Worm (Caenorhabditis elegans) whole organism, late embryonic: ENCODE measurements around the gene C14B4.2.
"Not testable (repeated sequence)": the region's sequence is repeated elsewhere in the genome, so short reads cannot be mapped to it uniquely, and the experiment has no call there.

Experiments
- C08G9.2 ChIP-seq: sonication (generic microtip); optimal IDR thresholded peaks from 2 replicates; lab custom pipeline; 2016; ENCODE audit warnings: mild to moderate bottlenecking, missing genetic modification characterization, moderate library complexity, missing compliant biosample characterization
- C38D4.7 ChIP-seq: fragments of 200-800 bp; sonication (Bioruptor generic); optimal IDR thresholded peaks from 2 replicates; lab custom pipeline; 2018; ENCODE audit warnings: mild to moderate bottlenecking, missing genetic modification characterization, moderate library complexity, missing compliant biosample characterization
- F13H6.1 ChIP-seq: sonication (generic microtip); optimal IDR thresholded peaks from 2 replicates; lab custom pipeline; 2016; ENCODE audit warnings: missing genetic modification characterization, missing compliant biosample characterization
- T23F11.4 ChIP-seq: fragments of 200-800 bp; sonication (Bioruptor generic); optimal IDR thresholded peaks from 2 replicates; lab custom pipeline; 2018; ENCODE audit warnings: mild to moderate bottlenecking, missing genetic modification characterization, missing compliant biosample characterization
- Y22D7AL.16 ChIP-seq: sonication (generic microtip); optimal IDR thresholded peaks from 2 replicates; lab custom pipeline; 2016; ENCODE audit warnings: missing genetic modification characterization, missing compliant biosample characterization
- ama-1 ChIP-seq: fragments of 150-350 bp; optimal IDR thresholded peaks from 2 replicates; lab custom pipeline; 2014
- ceh-18 ChIP-seq: sonication (generic microtip); optimal IDR thresholded peaks from 2 replicates; lab custom pipeline; 2016; ENCODE audit warnings: missing genetic modification characterization, missing compliant biosample characterization
- ceh-34 ChIP-seq: sonication (generic microtip); optimal IDR thresholded peaks from 2 replicates; lab custom pipeline; 2016; ENCODE audit warnings: mild to moderate bottlenecking, missing genetic modification characterization, missing compliant biosample characterization
- ceh-45 ChIP-seq: fragments of 200-800 bp; sonication (Bioruptor generic); IDR thresholded peaks from 2 replicates; pipeline ENCODE4 v1.3.6; 2022; ENCODE audit warnings: missing genetic modification reagents, missing genetic modification characterization, missing compliant biosample characterization
- ceh-6 ChIP-seq: fragments of 200-800 bp; sonication (Bioruptor generic); optimal IDR thresholded peaks from 2 replicates; lab custom pipeline; 2018; ENCODE audit warnings: mild to moderate bottlenecking, missing genetic modification characterization, missing compliant biosample characterization
- ceh-9 ChIP-seq: sonication (generic microtip); optimal IDR thresholded peaks from 2 replicates; lab custom pipeline; 2016; ENCODE audit warnings: mild to moderate bottlenecking, missing genetic modification characterization, inconsistent platforms, missing compliant biosample characterization
- dmd-4 ChIP-seq: sonication (generic microtip); optimal IDR thresholded peaks from 2 replicates; lab custom pipeline; 2016; ENCODE audit warnings: borderline replicate concordance, missing genetic modification characterization, missing compliant biosample characterization
- dve-1 ChIP-seq: sonication (generic microtip); optimal IDR thresholded peaks from 2 replicates; lab custom pipeline; 2017; ENCODE audit warnings: antibody characterized with exemption, mild to moderate bottlenecking, missing genetic modification characterization, missing compliant biosample characterization
- elt-4 ChIP-seq: sonication (generic microtip); optimal IDR thresholded peaks from 2 replicates; lab custom pipeline; 2016; ENCODE audit warnings: missing genetic modification characterization, missing compliant biosample characterization
- ets-4 ChIP-seq: sonication (generic microtip); optimal IDR thresholded peaks from 2 replicates; lab custom pipeline; 2016; ENCODE audit warnings: missing genetic modification characterization, missing compliant biosample characterization
- eyg-1 ChIP-seq: sonication (generic microtip); optimal IDR thresholded peaks from 2 replicates; lab custom pipeline; 2016; ENCODE audit warnings: missing genotype, missing genetic modification characterization, missing compliant biosample characterization
- fax-1 ChIP-seq: sonication (generic microtip); optimal IDR thresholded peaks from 2 replicates; lab custom pipeline; 2016; ENCODE audit warnings: missing genotype, missing genetic modification characterization, missing compliant biosample characterization
- fkh-10 ChIP-seq: fragments of 150-350 bp; optimal IDR thresholded peaks from 2 replicates; lab custom pipeline; 2014; ENCODE audit warnings: missing biosample characterization, missing genetic modification reagents, missing genetic modification characterization
- fkh-6 ChIP-seq: sonication (generic microtip); optimal IDR thresholded peaks from 2 replicates; lab custom pipeline; 2016; ENCODE audit warnings: missing genetic modification characterization, missing compliant biosample characterization
- gmeb-2 ChIP-seq: sonication (generic microtip); optimal IDR thresholded peaks from 2 replicates; lab custom pipeline; 2016; ENCODE audit warnings: missing genetic modification characterization, inconsistent platforms, missing compliant biosample characterization
- hlh-15 ChIP-seq: sonication (generic microtip); optimal IDR thresholded peaks from 2 replicates; lab custom pipeline; 2016; ENCODE audit warnings: missing genetic modification characterization, missing compliant biosample characterization
- hlh-30 ChIP-seq: sonication (generic microtip); optimal IDR thresholded peaks from 2 replicates; lab custom pipeline; 2017; ENCODE audit warnings: antibody characterized with exemption, missing genetic modification characterization, missing compliant biosample characterization; ENCODE audit not compliant: insufficient read depth
- lin-11 ChIP-seq: fragments of 200-800 bp; sonication (Bioruptor generic); optimal IDR thresholded peaks from 2 replicates; lab custom pipeline; 2018; ENCODE audit warnings: mild to moderate bottlenecking, missing genetic modification characterization, missing compliant biosample characterization
- nhr-232 ChIP-seq: sonication (generic microtip); optimal IDR thresholded peaks from 2 replicates; lab custom pipeline; 2016; ENCODE audit warnings: missing genetic modification characterization, missing compliant biosample characterization
- odd-2 ChIP-seq: sonication (generic microtip); optimal IDR thresholded peaks from 2 replicates; lab custom pipeline; 2017; ENCODE audit warnings: antibody characterized with exemption, mild to moderate bottlenecking, missing genetic modification characterization, missing compliant biosample characterization
- pag-3 ChIP-seq: sonication (generic microtip); optimal IDR thresholded peaks from 2 replicates; lab custom pipeline; 2016; ENCODE audit warnings: missing compliant biosample characterization, missing genetic modification characterization, borderline replicate concordance
- pha-4 ChIP-seq: fragments of 150-350 bp; optimal IDR thresholded peaks from 2 replicates; lab custom pipeline; 2018; ENCODE audit warnings: missing biosample characterization, missing genetic modification reagents, missing genetic modification characterization
- pqm-1 ChIP-seq: sonication (generic microtip); optimal IDR thresholded peaks from 2 replicates; lab custom pipeline; 2016; ENCODE audit warnings: missing genetic modification characterization, missing compliant biosample characterization
- rnt-1 ChIP-seq: sonication (generic microtip); optimal IDR thresholded peaks from 2 replicates; lab custom pipeline; 2016; ENCODE audit warnings: missing genetic modification characterization, missing compliant biosample characterization
- syd-9 ChIP-seq: sonication (generic microtip); optimal IDR thresholded peaks from 2 replicates; lab custom pipeline; 2016; ENCODE audit warnings: mild to moderate bottlenecking, missing genetic modification characterization, moderate library complexity, missing compliant biosample characterization
- unc-3 ChIP-seq, 2 experiments: fragments of 200-800 bp in 1 of 2; sonication (Bioruptor generic) in 1 of 2; sonication (generic microtip) in 1 of 2; conservative IDR thresholded peaks in 1 of 2; optimal IDR thresholded peaks in 1 of 2; 2 replicates each; pipeline versions ENCODE4 v1.3.6 to Lab custom; 2016 to 2022; ENCODE audit warnings: missing compliant biosample characterization in 2 of 2, missing genetic modification characterization in 2 of 2, missing genetic modification reagents in 1 of 2
- unc-55 ChIP-seq: sonication (generic microtip); optimal IDR thresholded peaks from 2 replicates; lab custom pipeline; 2017; ENCODE audit warnings: missing biosample characterization, missing genetic modification reagents, missing genetic modification characterization
- ztf-16 ChIP-seq: sonication (generic microtip); optimal IDR thresholded peaks from 2 replicates; lab custom pipeline; 2017; ENCODE audit warnings: missing genetic modification characterization, missing compliant biosample characterization

The C14B4.2 gene

ce11 chrV:19319460-19319995 lies 42.9 kb downstream of the C14B4.2 start, which contains the start of gene C43D7.7:
C43D7.7 (minus strand) TSS chrV:19319510.
- TF ChIP-seq unc-3 (GFP tag; conservative IDR thresholded peaks at IDR 0.05; lab: Robert Waterston, UW) (no peak), unc-3 (tag; optimal IDR thresholded peaks at IDR 0.05; lab: Kevin White, UChicago) (no peak), hlh-15 (no peak), ceh-9 (tag; lab: Kevin White, UChicago) (no peak), odd-2 (tag; lab: Kevin White, UChicago) (no peak), ceh-6 (no peak), ceh-45 (GFP tag; lab: Robert Waterston, UW) (no peak), fkh-10 (GFP tag; lab: Kevin White, UChicago) (no peak), ceh-34 (tag; lab: Kevin White, UChicago) (no peak), T23F11.4 (GFP tag; lab: Kevin White, UChicago) (no peak), nhr-232 (tag; lab: Kevin White, UChicago) (no peak), rnt-1 (no peak)

ce11 chrV:19317058-19317457 lies 45.4 kb downstream of the C14B4.2 start, which contains the start of gene srh-208:
srh-208 (plus strand) TSS chrV:19317358.
- not testable (repeated sequence) for TF ChIP-seq C08G9.2, fkh-6, pha-4 (tag; lab: Kevin White, UChicago)
- TF ChIP-seq, all 69 proteins: peak for 0; not testable (repeated sequence) for 69

DNA sequence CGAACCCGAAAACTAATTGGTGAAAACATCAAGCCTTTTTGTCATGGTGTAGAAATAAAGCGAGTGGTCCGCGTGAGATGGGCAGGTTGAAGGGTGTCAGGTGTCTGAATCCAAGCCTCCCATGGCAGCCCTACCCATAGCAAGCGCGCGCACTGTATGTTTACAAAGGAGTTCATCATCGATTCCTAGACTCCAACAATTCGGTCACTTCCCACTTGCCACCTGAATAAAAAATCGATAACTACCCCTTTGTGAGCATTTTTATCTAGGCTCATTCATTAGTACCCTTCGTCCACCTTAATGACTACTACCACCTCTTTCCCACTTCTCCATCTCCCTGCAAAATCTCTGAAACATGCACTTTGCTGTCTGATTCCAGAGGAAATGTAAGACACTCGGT lies 49.5 kb downstream of the C14B4.2 start, which contains the start of gene fbxb-64:
Gene fbxb-64, plus strand, starts transcription at position 301 of the 400 bp plus-strand sequence.
- TF ChIP-seq dve-1 (tag; lab: Kevin White, UChicago) (no peak), ztf-16 (tag; lab: Kevin White, UChicago) (no peak), hlh-30 (tag; lab: Kevin White, UChicago) (no peak), C38D4.7 (GFP tag; lab: Kevin White, UChicago) (no peak), syd-9 (tag; lab: Kevin White, UChicago) (no peak), unc-55 (GFP tag; lab: Kevin White, UChicago) (no peak)

ce11 chrV:19311391-19311790 lies 51.1 kb downstream of the C14B4.2 start, which contains the start of gene C43D7.8:
C43D7.8 (minus strand) TSS chrV:19311491.
- TF ChIP-seq pha-4 (tag; lab: Kevin White, UChicago) (no peak), ets-4 (tag; lab: Kevin White, UChicago) (no peak), unc-55 (GFP tag; lab: Kevin White, UChicago) (no peak), fax-1 (tag; lab: Kevin White, UChicago) (no peak), pag-3 (tag; lab: Kevin White, UChicago) (no peak), lin-11 (tag; lab: Kevin White, UChicago) (no peak), elt-4 (tag; lab: Kevin White, UChicago) (no peak), ama-1 (no peak), F13H6.1 (tag; lab: Kevin White, UChicago) (no peak), dmd-4 (tag; lab: Kevin White, UChicago) (no peak), ceh-18 (tag; lab: Kevin White, UChicago) (no peak), Y22D7AL.16 (no peak), pqm-1 (tag; lab: Kevin White, UChicago) (no peak), ceh-9 (tag; lab: Kevin White, UChicago) (no peak), unc-3 (GFP tag; conservative IDR thresholded peaks at IDR 0.05; lab: Robert Waterston, UW) (no peak), unc-3 (tag; optimal IDR thresholded peaks at IDR 0.05; lab: Kevin White, UChicago) (no peak), gmeb-2 (tag; lab: Kevin White, UChicago) (no peak), eyg-1 (tag; lab: Kevin White, UChicago) (no peak)
